Worm (Caenorhabditis elegans): ENCODE measurements around the gene F46C8.1.

F46C8.1 gene

ce11 chrX:7500970-7501369 lies 47.3 kb upstream of the F46C8.1 start, which contains the start of gene uggt-1 (continued):
- TF ChIP-seq F10B5.3 (tag; optimal IDR thresholded peaks at IDR 0.05) (peak; percentile 46), spr-1 (tag; optimal IDR thresholded peaks at IDR 0.05) (no peak), pqm-1 (tag; optimal IDR thresholded peaks at IDR 0.05) (peak; percentile 73), zfp-3 (GFP tag; conservative IDR thresholded peaks at IDR 0.05) (0 out of 2 replicates have a peak, but pooled peaks have one; percentile 40), F37D6.2 (tag; optimal IDR thresholded peaks at IDR 0.05) (peak; percentile 90), ceh-62 (tag; optimal IDR thresholded peaks at IDR 0.05) (no peak), nhr-111 (GFP tag; optimal IDR thresholded peaks at IDR 0.05) (no peak), lin-29 (GFP tag; IDR thresholded peaks at IDR 0.05) (no peak), lim-7 (GFP tag; IDR thresholded peaks at IDR 0.05) (no peak)

DNA sequence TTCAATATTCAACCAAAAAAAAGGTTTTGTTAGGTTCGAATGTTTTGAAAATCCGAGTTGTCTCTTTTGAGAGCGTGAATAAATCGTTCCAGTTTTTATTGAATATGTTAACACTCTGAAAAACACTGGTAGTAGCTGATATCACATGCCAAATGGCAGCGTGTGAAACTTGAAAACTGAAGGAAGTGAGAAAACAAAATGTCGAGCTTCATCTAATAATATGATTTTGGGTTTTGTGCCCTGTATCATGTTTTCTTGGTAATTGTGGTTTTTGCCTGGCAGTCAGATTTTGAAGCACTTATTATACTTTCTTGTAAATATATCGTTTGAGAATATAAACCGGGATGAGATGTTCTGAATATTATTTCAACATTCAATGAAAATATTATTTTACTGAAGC lies 45.5 kb upstream of the F46C8.1 start, which contains the start of gene F48E3.6:
Gene F48E3.6, minus strand, starts transcription at position 101 of the 400 bp plus-strand sequence.
- no peak for TF ChIP-seq F26F4.8 (GFP tag; conservative IDR thresholded peaks at IDR 0.05)
- no peak for TF ChIP-seq zip-11 (GFP tag; IDR thresholded peaks at IDR 0.05)
- TF ChIP-seq vab-7 (GFP tag; IDR thresholded peaks at IDR 0.05): no peak
- no peak for TF ChIP-seq mxl-3 (GFP tag; optimal IDR thresholded peaks at IDR 0.05)
- no peak for TF ChIP-seq set-16 (GFP tag; IDR thresholded peaks at IDR 0.05)
- no peak for TF ChIP-seq spr-1 (tag; optimal IDR thresholded peaks at IDR 0.05)

DNA sequence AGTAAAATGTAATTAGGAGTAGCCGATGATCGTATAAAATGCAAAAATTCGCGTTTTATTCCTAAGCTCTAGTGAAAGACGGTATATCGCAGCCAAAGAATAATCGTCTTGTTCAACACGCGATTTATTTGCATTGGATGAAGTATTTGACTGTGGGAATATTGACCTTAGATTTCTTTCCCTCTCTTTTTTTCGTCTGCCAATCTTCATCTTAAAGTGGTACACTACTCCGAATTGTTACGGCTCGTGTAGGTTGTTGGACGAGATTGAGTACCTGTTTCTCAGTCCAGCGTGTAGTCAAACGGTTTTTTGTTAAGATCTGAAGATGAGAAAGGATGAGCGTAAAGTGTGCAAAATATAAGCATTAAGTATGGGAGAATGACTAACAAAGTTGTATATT lies 41.7 kb upstream of the F46C8.1 start, which contains the start of gene lgc-11:
Gene lgc-11, minus strand, starts transcription at position 101 of the 400 bp plus-strand sequence.
- TF ChIP-seq php-3 (GFP tag; IDR thresholded peaks at IDR 0.05): no peak
- TF ChIP-seq D1046.2 (GFP tag; IDR thresholded peaks at IDR 0.05): no peak

DNA sequence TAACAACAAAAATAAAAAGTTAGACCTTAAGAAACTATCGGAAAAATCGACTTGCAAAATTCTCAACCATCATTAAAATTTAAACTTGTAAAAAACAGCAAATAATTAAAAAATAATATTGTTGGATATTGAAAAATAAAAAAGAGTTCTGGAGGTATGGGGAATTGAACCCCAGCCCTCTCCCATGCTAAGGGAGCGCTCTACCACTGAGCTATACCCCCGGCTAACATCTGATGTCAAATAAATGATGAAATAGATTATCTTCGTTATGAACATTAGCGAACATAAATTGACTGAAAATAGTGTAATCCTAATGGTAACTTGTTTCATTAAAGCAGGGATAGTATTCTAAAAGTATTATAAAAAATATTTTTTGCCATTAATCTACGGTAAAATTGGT lies 41.1 kb upstream of the F46C8.1 start:
- TF ChIP-seq zfp-2 (tag; optimal IDR thresholded peaks at IDR 0.05) (no peak), lsy-2 (tag; optimal IDR thresholded peaks at IDR 0.05) (no peak), nhr-28 (tag; optimal IDR thresholded peaks at IDR 0.05) (no peak), ceh-62 (tag; optimal IDR thresholded peaks at IDR 0.05) (no peak), vab-7 (GFP tag; IDR thresholded peaks at IDR 0.05) (0 out of 2 replicates have a peak, but pooled peaks have one; percentile 39), Y75B8A.6 (GFP tag; IDR thresholded peaks at IDR 0.05) (0 out of 2 replicates have a peak, but pooled peaks have one; percentile 32), tra-1 (GFP tag; IDR thresholded peaks at IDR 0.05) (no peak), unc-39 (tag; optimal IDR thresholded peaks at IDR 0.05) (no peak), zip-11 (GFP tag; IDR thresholded peaks at IDR 0.05) (0 out of 2 replicates have a peak, but pooled peaks have one; percentile 27), nhr-41 (GFP tag; IDR thresholded peaks at IDR 0.05) (no peak), pqm-1 (tag; optimal IDR thresholded peaks at IDR 0.05) (no peak), F49E8.2 (tag; optimal IDR thresholded peaks at IDR 0.05; ENCODE audit: borderline replicate concordance) (peak; percentile 16), nhr-48 (tag; optimal IDR thresholded peaks at IDR 0.05) (no peak), fos-1 (tag; optimal IDR thresholded peaks at IDR 0.05) (no peak), mes-2 (tag; optimal IDR thresholded peaks at IDR 0.05; ENCODE audit: poor library complexity, severe bottlenecking) (peak; percentile 42), nhr-25 (tag; optimal IDR thresholded peaks at IDR 0.05; ENCODE audit: borderline replicate concordance, insufficient read depth) (no peak), hlh-11 (tag; optimal IDR thresholded peaks at IDR 0.05) (no peak), ctbp-1 (GFP tag; IDR thresholded peaks at IDR 0.05) (no peak), Y105C5A.15 (GFP tag; IDR thresholded peaks at IDR 0.05) (0 out of 2 replicates have a peak, but pooled peaks have one; percentile 59), lin-38 (GFP tag; IDR thresholded peaks at IDR 0.05) (no peak), mdt-29 (GFP tag; IDR thresholded peaks at IDR 0.05) (no peak), tag-97 (GFP tag; IDR thresholded peaks at IDR 0.05) (no peak), Y48G9A.11 (GFP tag; IDR thresholded peaks at IDR 0.05) (0 out of 2 replicates have a peak, but pooled peaks have one; percentile 20), ztf-7 (tag; optimal IDR thresholded peaks at IDR 0.05) (no peak), egl-43 (GFP tag; IDR thresholded peaks at IDR 0.05) (0 out of 2 replicates have a peak, but pooled peaks have one; percentile 51), egl-27 (tag; optimal IDR thresholded peaks at IDR 0.05) (no peak), F37D6.2 (tag; optimal IDR thresholded peaks at IDR 0.05) (no peak), aha-1 (tag) (peak; percentile 55), lin-15B (tag; optimal IDR thresholded peaks at IDR 0.05) (no peak), lir-3 (tag; optimal IDR thresholded peaks at IDR 0.05) (no peak), arid-1 (GFP tag; conservative IDR thresholded peaks at IDR 0.05) (peak; percentile 62; the same call in 1 of the 2 replicates), daf-19 (GFP tag; conservative IDR thresholded peaks at IDR 0.05) (0 out of 2 replicates have a peak, but pooled peaks have one; percentile 64), daf-16 (GFP tag; optimal IDR thresholded peaks at IDR 0.05) (peak in 1 of 2 experiments; percentile 36), daf-16 (tag; optimal IDR thresholded peaks at IDR 0.05) (no peak)
